Worm (Caenorhabditis elegans) whole organism, young adult: ENCODE measurements around the gene T13A10.1.

ENCODE experiments used
- B0019.2 ChIP-seq: fragments of 200-800 bp; sonication (Bioruptor generic); conservative IDR thresholded peaks from 2 replicates; pipeline ENCODE4 v1.3.6; 2022; ENCODE audit warnings: missing genetic modification reagents, missing genetic modification characterization, missing compliant biosample characterization
- C17E4.6 ChIP-seq: fragments of 200-800 bp; sonication (Bioruptor generic); IDR thresholded peaks from 2 replicates; pipeline ENCODE4 v1.3.6; 2022; ENCODE audit warnings: missing genetic modification reagents, missing genetic modification characterization, missing compliant biosample characterization
- D2030.7 ChIP-seq: fragments of 200-800 bp; sonication (Bioruptor generic); IDR thresholded peaks from 2 replicates; pipeline ENCODE4 v1.3.6; 2022; ENCODE audit warnings: missing genetic modification reagents, missing genetic modification characterization, missing compliant biosample characterization
- F33H1.4 ChIP-seq: fragments of 200-800 bp; sonication (Bioruptor generic); IDR thresholded peaks from 2 replicates; pipeline ENCODE4 v1.3.6; 2022; ENCODE audit warnings: missing genetic modification reagents, missing genetic modification characterization, missing compliant biosample characterization
- F57A8.1 ChIP-seq: fragments of 200-800 bp; sonication (Bioruptor generic); optimal IDR thresholded peaks from 2 replicates; lab custom pipeline; 2018; ENCODE audit warnings: mild to moderate bottlenecking, missing genetic modification characterization, moderate library complexity, missing compliant biosample characterization
- F57C9.4 ChIP-seq: sonication (generic microtip); optimal IDR thresholded peaks from 2 replicates; lab custom pipeline; 2017; ENCODE audit warnings: mild to moderate bottlenecking, missing genetic modification characterization, missing compliant biosample characterization
- K12H6.12 ChIP-seq: fragments of 200-800 bp; sonication (Bioruptor generic); optimal IDR thresholded peaks from 2 replicates; lab custom pipeline; 2018; ENCODE audit warnings: mild to moderate bottlenecking, missing genetic modification characterization, missing compliant biosample characterization
- T07F8.4 ChIP-seq: sonication (generic microtip); optimal IDR thresholded peaks from 2 replicates; lab custom pipeline; 2016; ENCODE audit warnings: mild to moderate bottlenecking, missing genetic modification characterization, moderate library complexity, missing compliant biosample characterization
- T26A5.8 ChIP-seq: sonication (generic microtip); optimal IDR thresholded peaks from 2 replicates; lab custom pipeline; 2016; ENCODE audit warnings: missing genetic modification characterization, missing compliant biosample characterization
- Y53F4B.3 ChIP-seq: fragments of 200-800 bp; sonication (Bioruptor generic); IDR thresholded peaks from 2 replicates; pipeline ENCODE4 v1.3.6; 2022; ENCODE audit warnings: missing genetic modification reagents, missing genetic modification characterization, missing compliant biosample characterization
- Y95B8A.8 ChIP-seq: fragments of 200-800 bp; sonication (Bioruptor generic); IDR thresholded peaks from 2 replicates; pipeline ENCODE4 v1.3.6; 2022; ENCODE audit warnings: missing genetic modification reagents, missing genetic modification characterization, missing compliant biosample characterization
- ZK185.1 ChIP-seq: sonication (generic microtip); optimal IDR thresholded peaks from 2 replicates; lab custom pipeline; 2016; ENCODE audit warnings: mild to moderate bottlenecking, missing genetic modification characterization, missing compliant biosample characterization; ENCODE audit not compliant: poor library complexity, severe bottlenecking
- cebp-2 ChIP-seq: fragments of 200-800 bp; sonication (Bioruptor generic); IDR thresholded peaks from 2 replicates; pipeline ENCODE4 v1.3.6; 2022; ENCODE audit warnings: missing genetic modification characterization, missing compliant biosample characterization
- ceh-100 ChIP-seq: fragments of 200-800 bp; sonication (Bioruptor generic); IDR thresholded peaks from 2 replicates; pipeline ENCODE4 v1.3.6; 2022; ENCODE audit warnings: missing genetic modification reagents, missing genetic modification characterization, missing compliant biosample characterization
- ceh-91 ChIP-seq: fragments of 200-800 bp; sonication (Bioruptor generic); IDR thresholded peaks from 2 replicates; pipeline ENCODE4 v1.3.6; 2022; ENCODE audit warnings: missing genetic modification reagents, missing genetic modification characterization, missing compliant biosample characterization
- dox-1 ChIP-seq: fragments of 200-800 bp; sonication (Bioruptor generic); IDR thresholded peaks from 2 replicates; pipeline ENCODE4 v1.3.6; 2022; ENCODE audit warnings: missing genetic modification reagents, missing genetic modification characterization, missing compliant biosample characterization
- egl-18 ChIP-seq: fragments of 200-800 bp; sonication (Bioruptor generic); IDR thresholded peaks from 2 replicates; pipeline ENCODE4 v1.3.6; 2022; ENCODE audit warnings: missing genetic modification reagents, missing genetic modification characterization, missing compliant biosample characterization
- ekl-4 ChIP-seq: fragments of 200-800 bp; sonication (Bioruptor generic); IDR thresholded peaks from 2 replicates; pipeline ENCODE4 v1.3.6; 2022; ENCODE audit warnings: missing genetic modification reagents, missing genetic modification characterization, missing compliant biosample characterization
- gei-17 ChIP-seq: fragments of 200-800 bp; sonication (Bioruptor generic); optimal IDR thresholded peaks from 2 replicates; lab custom pipeline; 2018; ENCODE audit warnings: mild to moderate bottlenecking, missing genetic modification characterization, missing compliant biosample characterization
- him-1 ChIP-seq: sonication (generic microtip); optimal IDR thresholded peaks from 2 replicates; lab custom pipeline; 2016; ENCODE audit warnings: missing genotype, missing genetic modification reagents, missing genetic modification characterization, missing compliant biosample characterization
- hmg-1.2 ChIP-seq: fragments of 200-800 bp; sonication (Bioruptor generic); IDR thresholded peaks from 2 replicates; pipeline ENCODE4 v1.3.6; 2022; ENCODE audit warnings: missing genetic modification reagents, missing genetic modification characterization, missing compliant biosample characterization
- hrde-1 ChIP-seq: sonication (generic microtip); optimal IDR thresholded peaks from 2 replicates; lab custom pipeline; 2016; ENCODE audit warnings: missing genetic modification characterization, mild to moderate bottlenecking, missing compliant biosample characterization, moderate library complexity, missing genotype, missing genetic modification reagents, borderline replicate concordance
- lag-1 ChIP-seq: fragments of 200-800 bp; sonication (Bioruptor generic); IDR thresholded peaks from 2 replicates; pipeline ENCODE4 v1.3.6; 2022; ENCODE audit warnings: missing genetic modification reagents, missing genetic modification characterization, missing compliant biosample characterization
- let-526 ChIP-seq: fragments of 200-800 bp; sonication (Bioruptor generic); IDR thresholded peaks from 2 replicates; pipeline ENCODE4 v1.3.6; 2022; ENCODE audit warnings: missing genetic modification reagents, missing genetic modification characterization, missing compliant biosample characterization
- lin-26 ChIP-seq: fragments of 200-800 bp; sonication (Bioruptor generic); IDR thresholded peaks from 2 replicates; pipeline ENCODE4 v1.3.6; 2022; ENCODE audit warnings: missing genetic modification reagents, missing genetic modification characterization, missing compliant biosample characterization
- lin-35 ChIP-seq, 3 experiments: fragments of 150-350 bp in 2 of 3; sonication (generic microtip) in 1 of 3; optimal IDR thresholded peaks; 2 replicates each; lab custom pipeline; 2014 to 2018; ENCODE audit warnings: missing biosample characterization in 3 of 3, missing genetic modification characterization in 3 of 3, missing genetic modification reagents in 3 of 3
- lin-54 ChIP-seq: fragments of 200-800 bp; sonication (Bioruptor generic); optimal IDR thresholded peaks from 2 replicates; lab custom pipeline; 2018; ENCODE audit warnings: mild to moderate bottlenecking, missing genetic modification characterization, missing compliant biosample characterization
- lir-1 ChIP-seq: fragments of 200-800 bp; sonication (Bioruptor generic); conservative IDR thresholded peaks from 2 replicates; pipeline ENCODE4 v1.3.6; 2022; ENCODE audit warnings: missing genetic modification reagents, missing genetic modification characterization, missing compliant biosample characterization
- lsl-1 ChIP-seq: fragments of 200-800 bp; sonication (Bioruptor generic); optimal IDR thresholded peaks from 2 replicates; lab custom pipeline; 2018; ENCODE audit warnings: mild to moderate bottlenecking, missing genetic modification characterization, moderate library complexity, missing compliant biosample characterization
- madf-6 ChIP-seq: fragments of 200-800 bp; sonication (Bioruptor generic); IDR thresholded peaks from 2 replicates; pipeline ENCODE4 v1.3.6; 2022; ENCODE audit warnings: missing genetic modification reagents, missing genetic modification characterization, missing compliant biosample characterization
- madf-8 ChIP-seq: fragments of 200-800 bp; sonication (Bioruptor generic); conservative IDR thresholded peaks from 2 replicates; pipeline ENCODE4 v1.3.6; 2022; ENCODE audit warnings: missing genetic modification reagents, missing genetic modification characterization, missing compliant biosample characterization
- mel-28 ChIP-seq: sonication (generic microtip); optimal IDR thresholded peaks from 2 replicates; lab custom pipeline; 2016; ENCODE audit warnings: borderline replicate concordance, mild to moderate bottlenecking, missing genetic modification characterization, missing compliant biosample characterization
- mxl-1 ChIP-seq: sonication (generic microtip); optimal IDR thresholded peaks from 2 replicates; lab custom pipeline; 2016; ENCODE audit warnings: missing genetic modification characterization, missing compliant biosample characterization
- nfyb-1 ChIP-seq: fragments of 200-800 bp; sonication (Bioruptor generic); IDR thresholded peaks from 2 replicates; pipeline ENCODE4 v1.3.6; 2022; ENCODE audit warnings: missing genetic modification reagents, missing genetic modification characterization, missing compliant biosample characterization
- nhr-179 ChIP-seq: sonication (generic microtip); optimal IDR thresholded peaks from 2 replicates; lab custom pipeline; 2016; ENCODE audit warnings: mild to moderate bottlenecking, missing genetic modification characterization, missing compliant biosample characterization
- nhr-90 ChIP-seq: sonication (generic microtip); optimal IDR thresholded peaks from 2 replicates; lab custom pipeline; 2016; ENCODE audit warnings: missing genotype, mild to moderate bottlenecking, missing genetic modification characterization, missing compliant biosample characterization
- rec-8 ChIP-seq, 2 experiments: sonication (generic microtip); optimal IDR thresholded peaks; 2 replicates each; lab custom pipeline; 2016; ENCODE audit warnings: mild to moderate bottlenecking in 2 of 2, missing genetic modification characterization in 2 of 2, missing genetic modification reagents in 2 of 2, missing genotype in 2 of 2, missing biosample characterization in 1 of 2, missing compliant biosample characterization in 1 of 2, moderate library complexity in 1 of 2
- repo-1 ChIP-seq: sonication (generic microtip); optimal IDR thresholded peaks from 2 replicates; lab custom pipeline; 2017; ENCODE audit warnings: mild to moderate bottlenecking, missing genetic modification characterization, missing compliant biosample characterization
- sdz-38 ChIP-seq: sonication (generic microtip); optimal IDR thresholded peaks from 2 replicates; lab custom pipeline; 2016; ENCODE audit warnings: missing genotype, missing genetic modification characterization, missing compliant biosample characterization
- snpc-1.1 ChIP-seq: sonication (generic microtip); optimal IDR thresholded peaks from 2 replicates; lab custom pipeline; 2017; ENCODE audit warnings: missing genetic modification characterization, mild to moderate bottlenecking, missing compliant biosample characterization, antibody characterized with exemption, moderate library complexity, missing genotype, missing genetic modification reagents; ENCODE audit not compliant: insufficient read depth
- tbx-9 ChIP-seq: sonication (generic microtip); optimal IDR thresholded peaks from 2 replicates; lab custom pipeline; 2016; ENCODE audit warnings: borderline replicate concordance, missing genetic modification characterization, inconsistent platforms, missing compliant biosample characterization
- tlf-1 ChIP-seq: fragments of 200-800 bp; sonication (Bioruptor generic); optimal IDR thresholded peaks from 2 replicates; lab custom pipeline; 2018; ENCODE audit warnings: mild to moderate bottlenecking, missing genetic modification characterization, missing compliant biosample characterization
- unc-130 ChIP-seq: sonication (generic microtip); optimal IDR thresholded peaks from 2 replicates; lab custom pipeline; 2016; ENCODE audit warnings: missing genetic modification reagents, missing genetic modification characterization, missing compliant biosample characterization
- zfh-2 ChIP-seq: fragments of 200-800 bp; sonication (Bioruptor generic); conservative IDR thresholded peaks from 2 replicates; pipeline ENCODE4 v1.3.6; 2022; ENCODE audit warnings: missing genetic modification reagents, missing genetic modification characterization, missing compliant biosample characterization
- ztf-18 ChIP-seq: sonication (generic microtip); optimal IDR thresholded peaks from 2 replicates; lab custom pipeline; 2016; ENCODE audit warnings: missing genotype, mild to moderate bottlenecking, missing genetic modification characterization, missing compliant biosample characterization
- ztf-26 ChIP-seq: sonication (generic microtip); optimal IDR thresholded peaks from 2 replicates; lab custom pipeline; 2017; ENCODE audit warnings: missing genetic modification characterization, missing compliant biosample characterization
- ztf-6 ChIP-seq: fragments of 200-800 bp; sonication (Bioruptor generic); IDR thresholded peaks from 2 replicates; pipeline ENCODE4 v1.3.6; 2022; ENCODE audit warnings: missing genetic modification reagents, missing genetic modification characterization, missing compliant biosample characterization

Gene T13A10.1

DNA sequence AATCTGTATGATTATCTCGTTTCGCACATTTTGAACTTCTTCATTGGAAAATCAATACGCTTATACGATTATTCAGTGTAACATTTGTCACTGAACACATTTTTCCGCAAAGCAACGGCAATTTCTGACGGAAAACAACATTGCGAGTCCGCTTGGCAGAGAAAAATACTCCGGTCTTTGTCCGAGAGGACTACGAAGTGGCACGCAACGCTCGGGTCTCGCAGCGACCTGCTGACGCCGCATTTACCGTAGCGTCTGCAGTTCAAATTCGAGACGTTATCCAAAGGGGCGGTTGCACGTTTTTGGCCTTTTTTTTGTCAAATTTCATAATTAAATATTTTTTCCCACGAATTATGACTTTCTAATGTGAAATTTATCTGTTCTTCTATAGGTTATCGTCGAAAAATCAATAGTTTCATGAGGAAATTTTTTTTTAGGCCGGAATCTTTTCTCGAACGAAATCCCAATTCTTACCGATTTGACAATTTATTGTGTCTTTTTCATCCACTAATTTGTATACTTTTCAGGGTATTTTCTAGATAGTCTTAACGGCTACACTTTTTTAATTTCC, 47.9 kb downstream of the T13A10.1 start, which contains the start of gene sqd-1 (continued):
- TF ChIP-seq rec-8 (tag; optimal IDR thresholded peaks at IDR 0.05; lab: Kevin White, UChicago) (peak in 1 of 2 experiments; percentile 7), nhr-179 (tag; lab: Kevin White, UChicago) (no peak), mel-28 (tag; lab: Kevin White, UChicago) (no peak), F57C9.4 (tag; lab: Kevin White, UChicago) (peak; percentile 79), ZK185.1 (tag; lab: Kevin White, UChicago) (peak; percentile 82), F33H1.4 (GFP tag; lab: Robert Waterston, UW) (peak; percentile 100), mxl-1 (tag; lab: Kevin White, UChicago) (no peak), tlf-1 (GFP tag; lab: Kevin White, UChicago) (peak; percentile 93), Y53F4B.3 (GFP tag; lab: Robert Waterston, UW) (peak; percentile 81), unc-130 (peak; percentile 62), him-1 (tag; lab: Kevin White, UChicago) (no peak), Y95B8A.8 (peak; percentile 92), nhr-90 (tag; lab: Kevin White, UChicago) (peak; percentile 16), dox-1 (GFP tag; lab: Robert Waterston, UW) (peak; percentile 96), lir-1 (GFP tag; lab: Robert Waterston, UW) (peak; percentile 91), lsl-1 (GFP tag; lab: Kevin White, UChicago) (peak; percentile 82), egl-18 (GFP tag; lab: Robert Waterston, UW) (peak; percentile 72; the same call in 1 of the 2 replicates), C17E4.6 (peak; percentile 92), gei-17 (GFP tag; lab: Kevin White, UChicago) (peak; percentile 75), madf-6 (GFP tag; lab: Robert Waterston, UW) (peak; percentile 86), nfyb-1 (GFP tag; lab: Robert Waterston, UW) (peak; percentile 96), cebp-2 (GFP tag; lab: Robert Waterston, UW) (peak; percentile 65; the same call in 1 of the 2 replicates), hrde-1 (tag; lab: Kevin White, UChicago) (peak; percentile 88), D2030.7 (GFP tag; lab: Robert Waterston, UW) (peak; percentile 89), tbx-9 (no peak), sdz-38 (tag; lab: Kevin White, UChicago) (no peak), lin-54 (GFP tag; lab: Kevin White, UChicago) (peak; percentile 92), snpc-1.1 (tag; lab: Kevin White, UChicago) (peak; percentile 52), madf-8 (GFP tag; lab: Robert Waterston, UW) (peak; percentile 59), F57A8.1 (GFP tag; lab: Kevin White, UChicago) (no peak), lin-35 (GFP tag; optimal IDR thresholded peaks at IDR 0.05; lab: Kevin White, UChicago) (peak in 2 of 3 experiments; percentile 67 to 89), ekl-4 (GFP tag; lab: Robert Waterston, UW) (peak; percentile 93), ztf-26 (tag; lab: Kevin White, UChicago) (peak; percentile 88), ztf-18 (tag; lab: Kevin White, UChicago) (peak; percentile 48), T26A5.8 (tag; lab: Kevin White, UChicago) (peak; percentile 9), lag-1 (GFP tag; lab: Robert Waterston, UW) (no peak), K12H6.12 (peak; percentile 91), T07F8.4 (tag; lab: Kevin White, UChicago) (no peak), ceh-100 (peak; percentile 87), hmg-1.2 (GFP tag; lab: Robert Waterston, UW) (peak; percentile 82), B0019.2 (GFP tag; lab: Robert Waterston, UW) (peak; percentile 57; the same call in 1 of the 2 replicates), ceh-91 (peak; percentile 89), repo-1 (tag; lab: Kevin White, UChicago) (peak; percentile 90), zfh-2 (peak; percentile 90), ztf-6 (peak; percentile 78), let-526 (GFP tag; lab: Robert Waterston, UW) (peak; percentile 89), lin-26 (peak; percentile 71; the same call in 1 of the 2 replicates)
